Worm (Caenorhabditis elegans) whole organism, young adult: ENCODE results near the gene D2023.1.

Experiments used
- C06A6.2 ChIP-seq: fragments of 200-800 bp; sonication (Bioruptor generic); conservative IDR thresholded peaks from 2 replicates; pipeline ENCODE4 v1.3.6; 2022; ENCODE audit warnings: missing genetic modification characterization, missing compliant biosample characterization
- F22D6.2 ChIP-seq: sonication (generic microtip); optimal IDR thresholded peaks from 2 replicates; lab custom pipeline; 2016; ENCODE audit warnings: mild to moderate bottlenecking, missing genetic modification characterization, missing compliant biosample characterization
- F55B11.4 ChIP-seq: sonication (generic microtip); optimal IDR thresholded peaks from 2 replicates; lab custom pipeline; 2016; ENCODE audit warnings: missing compliant biosample characterization, missing genetic modification characterization, borderline replicate concordance; ENCODE audit not compliant: insufficient read depth
- F57C9.4 ChIP-seq: sonication (generic microtip); optimal IDR thresholded peaks from 2 replicates; lab custom pipeline; 2017; ENCODE audit warnings: mild to moderate bottlenecking, missing genetic modification characterization, missing compliant biosample characterization
- K11D2.4 ChIP-seq: fragments of 200-800 bp; sonication (Bioruptor generic); IDR thresholded peaks from 2 replicates; pipeline ENCODE4 v1.3.6; 2022; ENCODE audit warnings: missing genetic modification reagents, missing genetic modification characterization, missing compliant biosample characterization
- Y95B8A.8 ChIP-seq: fragments of 200-800 bp; sonication (Bioruptor generic); IDR thresholded peaks from 2 replicates; pipeline ENCODE4 v1.3.6; 2022; ENCODE audit warnings: missing genetic modification reagents, missing genetic modification characterization, missing compliant biosample characterization
- akir-1 ChIP-seq: fragments of 200-800 bp; sonication (Bioruptor generic); optimal IDR thresholded peaks from 2 replicates; lab custom pipeline; 2018; ENCODE audit warnings: mild to moderate bottlenecking, missing genetic modification characterization, moderate library complexity, missing compliant biosample characterization
- atf-7 ChIP-seq: sonication (generic microtip); optimal IDR thresholded peaks from 2 replicates; lab custom pipeline; 2017; ENCODE audit warnings: mild to moderate bottlenecking, missing genetic modification characterization, missing compliant biosample characterization
- athp-1 ChIP-seq: sonication (generic microtip); optimal IDR thresholded peaks from 2 replicates; lab custom pipeline; 2017; ENCODE audit warnings: mild to moderate bottlenecking, missing genetic modification characterization, missing compliant biosample characterization
- attf-3 ChIP-seq: fragments of 200-800 bp; sonication (Bioruptor generic); conservative IDR thresholded peaks from 2 replicates; pipeline ENCODE4 v1.3.6; 2022; ENCODE audit warnings: missing genetic modification reagents, missing genetic modification characterization, missing compliant biosample characterization
- cebp-1 ChIP-seq, 2 experiments: fragments of 200-800 bp in 1 of 2; sonication (Bioruptor generic) in 1 of 2; sonication (generic microtip) in 1 of 2; IDR thresholded peaks in 1 of 2; optimal IDR thresholded peaks in 1 of 2; 2 replicates each; pipeline versions ENCODE4 v1.3.6 to Lab custom; 2017 to 2022; ENCODE audit warnings: missing compliant biosample characterization in 2 of 2, missing genetic modification characterization in 2 of 2, mild to moderate bottlenecking in 1 of 2, missing genetic modification reagents in 1 of 2, moderate library complexity in 1 of 2
- ceh-100 ChIP-seq: fragments of 200-800 bp; sonication (Bioruptor generic); IDR thresholded peaks from 2 replicates; pipeline ENCODE4 v1.3.6; 2022; ENCODE audit warnings: missing genetic modification reagents, missing genetic modification characterization, missing compliant biosample characterization
- ceh-40 ChIP-seq: fragments of 200-800 bp; sonication (Bioruptor generic); IDR thresholded peaks from 2 replicates; pipeline ENCODE4 v1.3.6; 2022; ENCODE audit warnings: missing genetic modification characterization, missing compliant biosample characterization
- chd-7 ChIP-seq: sonication (generic microtip); optimal IDR thresholded peaks from 2 replicates; lab custom pipeline; 2016; ENCODE audit warnings: mild to moderate bottlenecking, missing genetic modification characterization, moderate library complexity, missing compliant biosample characterization
- die-1 ChIP-seq: sonication (generic microtip); optimal IDR thresholded peaks from 2 replicates; lab custom pipeline; 2016; ENCODE audit warnings: missing genotype, mild to moderate bottlenecking, missing genetic modification characterization, missing compliant biosample characterization
- dpl-1 ChIP-seq: fragments of 150-350 bp; optimal IDR thresholded peaks from 2 replicates; lab custom pipeline; 2014; ENCODE audit warnings: missing biosample characterization, missing genetic modification reagents, missing genetic modification characterization
- fkh-3 ChIP-seq: sonication (generic microtip); optimal IDR thresholded peaks from 2 replicates; lab custom pipeline; 2016; ENCODE audit warnings: mild to moderate bottlenecking, missing genetic modification characterization, missing compliant biosample characterization
- lag-1 ChIP-seq: fragments of 200-800 bp; sonication (Bioruptor generic); IDR thresholded peaks from 2 replicates; pipeline ENCODE4 v1.3.6; 2022; ENCODE audit warnings: missing genetic modification reagents, missing genetic modification characterization, missing compliant biosample characterization
- let-607 ChIP-seq, 2 experiments: fragments of 200-800 bp in 1 of 2; sonication (Bioruptor generic) in 1 of 2; sonication (generic microtip) in 1 of 2; optimal IDR thresholded peaks; 2 replicates each; lab custom pipeline; 2016 to 2018; ENCODE audit warnings: mild to moderate bottlenecking in 2 of 2, missing compliant biosample characterization in 2 of 2, missing genetic modification characterization in 2 of 2, moderate library complexity in 2 of 2, missing genotype in 1 of 2
- lin-26 ChIP-seq: fragments of 200-800 bp; sonication (Bioruptor generic); IDR thresholded peaks from 2 replicates; pipeline ENCODE4 v1.3.6; 2022; ENCODE audit warnings: missing genetic modification reagents, missing genetic modification characterization, missing compliant biosample characterization
- lin-40 ChIP-seq: sonication (generic microtip); optimal IDR thresholded peaks from 2 replicates; lab custom pipeline; 2016; ENCODE audit warnings: missing genetic modification characterization, mild to moderate bottlenecking, missing compliant biosample characterization, missing genotype, missing genetic modification reagents
- lir-1 ChIP-seq: fragments of 200-800 bp; sonication (Bioruptor generic); conservative IDR thresholded peaks from 2 replicates; pipeline ENCODE4 v1.3.6; 2022; ENCODE audit warnings: missing genetic modification reagents, missing genetic modification characterization, missing compliant biosample characterization
- madf-8 ChIP-seq: fragments of 200-800 bp; sonication (Bioruptor generic); conservative IDR thresholded peaks from 2 replicates; pipeline ENCODE4 v1.3.6; 2022; ENCODE audit warnings: missing genetic modification reagents, missing genetic modification characterization, missing compliant biosample characterization
- mel-28 ChIP-seq: sonication (generic microtip); optimal IDR thresholded peaks from 2 replicates; lab custom pipeline; 2016; ENCODE audit warnings: borderline replicate concordance, mild to moderate bottlenecking, missing genetic modification characterization, missing compliant biosample characterization
- nhr-80 ChIP-seq: sonication (generic microtip); optimal IDR thresholded peaks from 2 replicates; lab custom pipeline; 2016; ENCODE audit warnings: missing genetic modification characterization, missing compliant biosample characterization
- sea-2 ChIP-seq: fragments of 200-800 bp; sonication (Bioruptor generic); IDR thresholded peaks from 2 replicates; pipeline ENCODE4 v1.3.6; 2022; ENCODE audit warnings: missing genetic modification characterization, missing compliant biosample characterization
- snpc-3.4 ChIP-seq: sonication (generic microtip); optimal IDR thresholded peaks from 2 replicates; lab custom pipeline; 2017; ENCODE audit warnings: missing genetic modification characterization, mild to moderate bottlenecking, missing compliant biosample characterization, antibody characterized with exemption, moderate library complexity, missing genotype, missing genetic modification reagents
- somi-1 ChIP-seq: fragments of 200-800 bp; sonication (Bioruptor generic); optimal IDR thresholded peaks from 2 replicates; lab custom pipeline; 2018; ENCODE audit warnings: mild to moderate bottlenecking, missing genetic modification characterization, missing compliant biosample characterization
- tbp1 ChIP-seq: fragments of 200-800 bp; sonication (Bioruptor generic); optimal IDR thresholded peaks from 2 replicates; lab custom pipeline; 2018; ENCODE audit warnings: mild to moderate bottlenecking, missing genetic modification characterization, missing compliant biosample characterization
- unc-62 ChIP-seq: fragments of 150-350 bp; optimal IDR thresholded peaks from 2 replicates; lab custom pipeline; 2014; ENCODE audit warnings: missing biosample characterization, missing genetic modification reagents, missing genetic modification characterization
- ztf-26 ChIP-seq: sonication (generic microtip); optimal IDR thresholded peaks from 2 replicates; lab custom pipeline; 2017; ENCODE audit warnings: missing genetic modification characterization, missing compliant biosample characterization
- ztf-6 ChIP-seq: fragments of 200-800 bp; sonication (Bioruptor generic); IDR thresholded peaks from 2 replicates; pipeline ENCODE4 v1.3.6; 2022; ENCODE audit warnings: missing genetic modification reagents, missing genetic modification characterization, missing compliant biosample characterization

D2023.1 gene

DNA sequence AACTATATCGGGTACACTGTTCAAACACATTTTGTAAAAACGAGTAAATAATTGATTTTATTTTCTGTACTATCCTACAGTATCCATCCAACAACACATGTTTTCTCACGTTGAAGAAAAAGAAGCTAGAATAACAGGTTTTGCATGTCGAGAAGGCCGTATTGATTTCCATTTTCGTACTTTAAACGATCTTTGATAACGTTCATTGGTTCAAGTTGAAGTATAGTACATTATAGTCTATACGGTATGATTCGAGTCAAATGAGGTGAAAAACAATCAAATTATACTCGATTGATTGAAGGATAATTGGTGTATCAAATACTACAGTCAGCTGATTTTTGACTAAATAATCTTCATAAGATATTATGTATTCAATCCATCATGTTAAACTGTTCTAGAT is 11.1 kb downstream of the D2023.1 start:
- no peak for TF ChIP-seq lir-1 (GFP tag; lab: Robert Waterston, UW)

DNA sequence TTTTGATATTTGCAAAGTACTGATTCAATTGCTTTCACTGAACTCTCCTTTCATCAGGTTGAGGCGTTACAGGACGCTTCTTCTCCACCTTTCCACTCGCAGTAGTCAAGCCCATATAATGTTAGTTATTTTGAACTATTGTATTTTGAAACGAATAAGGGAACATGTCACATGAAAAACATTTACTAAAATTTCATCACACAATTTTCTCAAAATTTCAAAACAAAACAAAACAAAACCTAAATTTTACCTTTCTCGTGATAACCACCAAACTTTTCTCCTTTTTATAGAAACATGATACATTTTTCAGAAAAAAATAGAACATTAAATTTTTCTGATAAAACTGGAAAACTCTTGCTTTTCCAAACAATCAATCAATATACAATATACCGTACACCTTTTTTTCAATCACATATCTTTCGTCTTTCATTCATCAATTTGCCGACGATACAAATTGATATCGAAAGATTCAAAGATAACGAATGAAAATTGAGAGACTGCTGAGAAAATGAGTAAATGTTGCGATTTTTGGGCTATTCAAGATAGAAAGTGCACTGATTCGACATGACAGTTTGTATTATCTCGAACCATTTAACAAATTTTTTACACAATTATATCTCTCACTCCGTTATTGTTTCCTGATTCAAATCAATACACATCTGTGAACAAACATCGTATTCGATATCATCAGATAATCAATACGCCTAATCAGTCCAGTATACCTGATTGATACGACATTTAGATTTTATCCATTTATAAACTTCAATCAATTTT is 11.9 kb downstream of the D2023.1 start:
- TF ChIP-seq lin-40 (tag; lab: Kevin White, UChicago), result peak; percentile 21
- no peak for TF ChIP-seq cebp-1 (GFP tag; IDR thresholded peaks at IDR 0.05; lab: Robert Waterston, UW)
- peak; percentile 39 for TF ChIP-seq cebp-1 (tag; optimal IDR thresholded peaks at IDR 0.05; lab: Kevin White, UChicago)
- no peak for TF ChIP-seq mel-28
- peak; percentile 12 for TF ChIP-seq ztf-26 (tag; lab: Kevin White, UChicago)
- no peak for TF ChIP-seq fkh-3 (tag; lab: Kevin White, UChicago)

DNA sequence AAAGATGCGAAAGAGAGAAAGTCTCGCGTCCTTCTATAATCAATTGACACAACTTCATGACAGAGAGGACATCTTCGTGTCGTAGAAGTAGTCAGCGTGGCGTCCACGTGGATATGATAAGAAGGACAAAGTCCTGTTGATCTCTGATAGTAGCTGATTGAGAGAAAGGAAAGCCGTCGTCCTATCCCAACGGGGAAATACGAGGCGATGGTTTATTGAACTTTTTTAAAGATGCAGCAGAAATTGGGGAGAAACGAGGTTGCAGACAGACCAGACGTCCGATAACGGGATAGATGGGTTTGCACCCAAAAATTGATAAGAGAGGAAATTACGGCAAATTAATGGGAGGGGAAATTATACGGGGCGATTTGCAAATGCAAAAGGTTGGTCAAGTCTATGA is 13.2 kb downstream of the D2023.1 start:
- TF ChIP-seq die-1 (tag; lab: Kevin White, UChicago) (peak; percentile 51), ceh-100 (GFP tag; lab: Robert Waterston, UW) (no peak), C06A6.2 (peak; percentile 60; the same call in 1 of the 2 replicates), let-607 (tag; optimal IDR thresholded peaks at IDR 0.05; lab: Kevin White, UChicago) (peak in 1 of 2 experiments; percentile 24), chd-7 (peak; percentile 37), akir-1 (GFP tag; lab: Kevin White, UChicago) (no peak), tbp1 (peak; percentile 15), ztf-26 (tag; lab: Kevin White, UChicago) (peak; percentile 91), unc-62 (no peak), F55B11.4 (no peak), lag-1 (GFP tag; lab: Robert Waterston, UW) (no peak), cebp-1 (GFP tag; IDR thresholded peaks at IDR 0.05; lab: Robert Waterston, UW) (no peak), cebp-1 (tag; optimal IDR thresholded peaks at IDR 0.05; lab: Kevin White, UChicago) (peak; percentile 28), lin-26 (GFP tag; lab: Robert Waterston, UW) (peak; percentile 58; the same call in 1 of the 2 replicates), somi-1 (GFP tag; lab: Kevin White, UChicago) (peak; percentile 95), F22D6.2 (peak; percentile 4), K11D2.4 (peak; percentile 49; the same call in 1 of the 2 replicates), madf-8 (GFP tag; lab: Robert Waterston, UW) (no peak), nhr-80 (tag; lab: Kevin White, UChicago) (peak; percentile 63), ztf-6 (GFP tag; lab: Robert Waterston, UW) (no peak), atf-7 (tag; lab: Kevin White, UChicago) (peak; percentile 59), lin-40 (tag; lab: Kevin White, UChicago) (peak; percentile 76)
- TF ChIP-seq, all 124 proteins: peak for 14

DNA sequence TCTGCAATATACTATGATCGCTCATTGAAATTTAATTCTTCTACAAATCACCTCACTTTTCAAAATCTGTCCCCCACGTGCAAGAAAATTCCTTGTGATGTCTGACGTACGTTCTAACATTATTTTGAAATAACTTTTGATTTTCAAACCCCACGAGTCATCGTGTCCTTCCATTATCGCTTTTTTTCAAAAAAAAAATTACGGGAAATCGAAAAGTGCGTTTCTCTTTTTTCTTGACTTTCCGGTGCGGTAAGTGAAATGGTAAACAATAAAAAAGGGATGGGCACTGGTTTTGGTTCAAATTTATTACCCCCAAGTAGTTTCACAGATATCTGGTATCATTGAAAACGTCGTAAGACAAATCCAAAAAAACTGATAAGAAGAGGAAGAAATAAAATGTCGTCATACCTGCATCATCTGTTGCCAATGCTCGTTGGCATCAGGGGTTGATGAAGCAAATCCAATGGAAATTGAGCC is 14.2 kb downstream of the D2023.1 start:
- TF ChIP-seq die-1 (tag; lab: Kevin White, UChicago) (peak; percentile 24), F57C9.4 (tag; lab: Kevin White, UChicago) (no peak), athp-1 (tag; lab: Kevin White, UChicago) (no peak), dpl-1 (no peak), nhr-80 (tag; lab: Kevin White, UChicago) (peak; percentile 3), sea-2 (GFP tag; lab: Robert Waterston, UW) (no peak), Y95B8A.8 (GFP tag; lab: Robert Waterston, UW) (no peak), lin-40 (tag; lab: Kevin White, UChicago) (peak; percentile 49), ceh-40 (no peak), ztf-26 (tag; lab: Kevin White, UChicago) (peak; percentile 60), snpc-3.4 (tag; lab: Kevin White, UChicago) (no peak), attf-3 (GFP tag; lab: Robert Waterston, UW) (no peak), somi-1 (GFP tag; lab: Kevin White, UChicago) (peak; percentile 88)
- TF ChIP-seq, all 124 proteins: peak for 5
